Fruit fly (Drosophila melanogaster) whole organism, prepupa: ENCODE measurements around the gene CAH2.

ENCODE experiments used
- Blimp-1 ChIP-seq: fragments of 200-800 bp; sonication (Bioruptor generic); optimal IDR thresholded peaks from 3 replicates; lab custom pipeline; 2017; ENCODE audit warnings: missing biosample characterization, missing genetic modification characterization, mild to moderate bottlenecking, moderate library complexity, missing genetic modification reagents
- CG10631 ChIP-seq: fragments of 200-800 bp; sonication (Bioruptor generic); optimal IDR thresholded peaks from 2 replicates; lab custom pipeline; 2016; ENCODE audit warnings: missing biosample characterization, missing genetic modification characterization
- CG10669 ChIP-seq: fragments of 200-800 bp; sonication (Bioruptor generic); optimal IDR thresholded peaks from 3 replicates; lab custom pipeline; 2018; ENCODE audit warnings: missing biosample characterization, mild to moderate bottlenecking, missing genetic modification characterization, moderate library complexity
- CG11294 ChIP-seq: fragments of 200-800 bp; sonication (Bioruptor generic); IDR thresholded peaks from 2 replicates; pipeline ENCODE4 v1.3.6; 2022; ENCODE audit warnings: missing biosample characterization, missing genetic modification characterization
- CG11902 ChIP-seq: fragments of 200-800 bp; sonication (Bioruptor generic); optimal IDR thresholded peaks from 3 replicates; lab custom pipeline; 2016; ENCODE audit warnings: missing biosample characterization, missing genetic modification characterization
- CG15336 ChIP-seq: fragments of 200-800 bp; sonication (Bioruptor generic); IDR thresholded peaks from 2 replicates; pipeline ENCODE4 v1.3.6; 2022; ENCODE audit warnings: missing biosample characterization, missing genetic modification characterization
- CG1621 ChIP-seq: fragments of 200-800 bp; sonication (Bioruptor generic); optimal IDR thresholded peaks from 3 replicates; lab custom pipeline; 2018; ENCODE audit warnings: missing biosample characterization, mild to moderate bottlenecking, missing genetic modification characterization
- CG3032 ChIP-seq: fragments of 200-800 bp; optimal IDR thresholded peaks from 2 replicates; lab custom pipeline; 2019; ENCODE audit warnings: missing biosample characterization, mild to moderate bottlenecking, missing genetic modification characterization, moderate library complexity
- CG34406 ChIP-seq: fragments of 200-800 bp; sonication (Bioruptor generic); optimal IDR thresholded peaks from 3 replicates; lab custom pipeline; 2016; ENCODE audit warnings: missing biosample characterization, missing genetic modification characterization
- CG3919 ChIP-seq: fragments of 200-800 bp; sonication (Bioruptor generic); optimal IDR thresholded peaks from 3 replicates; lab custom pipeline; 2016; ENCODE audit warnings: missing biosample characterization, missing genetic modification characterization
- CG4318 ChIP-seq: fragments of 200-800 bp; sonication (Bioruptor generic); optimal IDR thresholded peaks from 3 replicates; lab custom pipeline; 2017; ENCODE audit warnings: missing biosample characterization, mild to moderate bottlenecking, missing genetic modification characterization
- CG6792 ChIP-seq: fragments of 200-800 bp; sonication (Bioruptor generic); optimal IDR thresholded peaks from 3 replicates; lab custom pipeline; 2016; ENCODE audit warnings: missing biosample characterization, missing genetic modification characterization
- CG6808 ChIP-seq: fragments of 200-800 bp; sonication (Bioruptor generic); optimal IDR thresholded peaks from 3 replicates; lab custom pipeline; 2017; ENCODE audit warnings: missing biosample characterization, missing genetic modification characterization, mild to moderate bottlenecking, moderate library complexity, missing genetic modification reagents
- CG6854 ChIP-seq: fragments of 200-800 bp; sonication (Bioruptor generic); optimal IDR thresholded peaks from 2 replicates; lab custom pipeline; 2017; ENCODE audit warnings: missing biosample characterization, mild to moderate bottlenecking, missing genetic modification characterization
- CG8119 ChIP-seq: fragments of 200-800 bp; sonication (Bioruptor generic); IDR thresholded peaks from 3 replicates; pipeline ENCODE4 v1.3.6; 2022; ENCODE audit warnings: missing biosample characterization, missing genetic modification characterization
- CG8632 ChIP-seq: fragments of 200-800 bp; sonication (Bioruptor generic); optimal IDR thresholded peaks from 3 replicates; lab custom pipeline; 2016; ENCODE audit warnings: missing biosample characterization, missing genetic modification characterization
- Eip75B ChIP-seq: fragments of 200-800 bp; sonication (Bioruptor generic); optimal IDR thresholded peaks from 3 replicates; lab custom pipeline; 2016; ENCODE audit warnings: missing biosample characterization, missing genetic modification characterization
- Eip78C ChIP-seq: fragments of 200-800 bp; sonication (Bioruptor generic); peaks from one replicate; lab custom pipeline; 2016; ENCODE audit warnings: missing biosample characterization, missing genetic modification characterization
- Eip93F ChIP-seq: fragments of 200-800 bp; sonication (Bioruptor generic); optimal IDR thresholded peaks from 2 replicates; lab custom pipeline; 2016; ENCODE audit warnings: missing biosample characterization, mild to moderate bottlenecking, missing genetic modification characterization
- Ets96B ChIP-seq: fragments of 200-800 bp; optimal IDR thresholded peaks from 2 replicates; lab custom pipeline; 2019; ENCODE audit warnings: missing biosample characterization, mild to moderate bottlenecking, missing genetic modification characterization, moderate library complexity
- Gug ChIP-seq: fragments of 200-800 bp; sonication (Bioruptor generic); IDR thresholded peaks from 2 replicates; pipeline ENCODE4 v1.3.6; 2022; ENCODE audit warnings: missing biosample characterization, missing genetic modification characterization
- Hr39 ChIP-seq: fragments of 200-800 bp; sonication (Bioruptor generic); optimal IDR thresholded peaks from 2 replicates; lab custom pipeline; 2016; ENCODE audit warnings: missing biosample characterization, missing genetic modification characterization
- Hr4 ChIP-seq: fragments of 200-800 bp; sonication (Bioruptor generic); optimal IDR thresholded peaks from 3 replicates; lab custom pipeline; 2016; ENCODE audit warnings: missing biosample characterization, missing genetic modification characterization
- Lpt ChIP-seq: fragments of 200-800 bp; sonication (Bioruptor generic); optimal IDR thresholded peaks from 3 replicates; lab custom pipeline; 2016; ENCODE audit warnings: missing biosample characterization, missing genetic modification characterization
- Met ChIP-seq: fragments of 200-800 bp; sonication (Bioruptor generic); optimal IDR thresholded peaks from 3 replicates; lab custom pipeline; 2016; ENCODE audit warnings: missing biosample characterization, missing genetic modification characterization
- OdsH ChIP-seq: fragments of 200-800 bp; sonication (Bioruptor generic); optimal IDR thresholded peaks from 3 replicates; lab custom pipeline; 2016; ENCODE audit warnings: missing biosample characterization, missing genetic modification characterization
- Sox15 ChIP-seq: fragments of 200-800 bp; sonication (Bioruptor generic); optimal IDR thresholded peaks from 3 replicates; lab custom pipeline; 2016; ENCODE audit warnings: missing biosample characterization, missing genetic modification characterization
- acj6 ChIP-seq: fragments of 200-800 bp; sonication (Bioruptor generic); optimal IDR thresholded peaks from 3 replicates; lab custom pipeline; 2016; ENCODE audit warnings: missing biosample characterization, missing genetic modification characterization
- cyc ChIP-seq: fragments of 200-800 bp; sonication (Bioruptor generic); optimal IDR thresholded peaks from 3 replicates; lab custom pipeline; 2016; ENCODE audit warnings: missing biosample characterization, missing genetic modification characterization
- dsx ChIP-seq: fragments of 200-800 bp; optimal IDR thresholded peaks from 3 replicates; lab custom pipeline; 2019; ENCODE audit warnings: missing biosample characterization, mild to moderate bottlenecking, missing genetic modification characterization, moderate library complexity; ENCODE audit not compliant: poor library complexity, severe bottlenecking
- eg ChIP-seq: fragments of 200-800 bp; sonication (Bioruptor generic); IDR thresholded peaks from 3 replicates; pipeline ENCODE4 v1.3.6; 2022; ENCODE audit warnings: missing biosample characterization, missing genetic modification characterization
- fd59A ChIP-seq: fragments of 200-800 bp; sonication (Bioruptor generic); optimal IDR thresholded peaks from 2 replicates; lab custom pipeline; 2017; ENCODE audit warnings: missing biosample characterization, mild to moderate bottlenecking, missing genetic modification characterization, missing genetic modification reagents
- fkh ChIP-seq: fragments of 200-800 bp; sonication (Bioruptor generic); optimal IDR thresholded peaks from 3 replicates; lab custom pipeline; 2017; ENCODE audit warnings: missing biosample characterization, mild to moderate bottlenecking, missing genetic modification characterization, moderate library complexity
- net ChIP-seq: fragments of 200-800 bp; sonication (Bioruptor generic); optimal IDR thresholded peaks from 3 replicates; lab custom pipeline; 2016; ENCODE audit warnings: missing biosample characterization, missing genetic modification characterization
- pdm3 ChIP-seq: fragments of 200-800 bp; sonication (Bioruptor generic); optimal IDR thresholded peaks from 3 replicates; lab custom pipeline; 2016; ENCODE audit warnings: missing biosample characterization, missing genetic modification characterization
- salr ChIP-seq, 2 experiments: fragments of 200-800 bp; sonication (Bioruptor generic); optimal IDR thresholded peaks; 3 replicates each; lab custom pipeline; 2016 to 2018; ENCODE audit warnings: missing biosample characterization in 2 of 2, missing genetic modification characterization in 2 of 2, mild to moderate bottlenecking in 1 of 2
- spab ChIP-seq: fragments of 200-800 bp; sonication (Bioruptor generic); optimal IDR thresholded peaks from 2 replicates; lab custom pipeline; 2017; ENCODE audit warnings: missing biosample characterization, mild to moderate bottlenecking, missing genetic modification characterization, missing genetic modification reagents
- ss ChIP-seq, 2 experiments: fragments of 200-800 bp; sonication (Bioruptor generic); optimal IDR thresholded peaks; 2 replicates in 1 of 2; 3 replicates in 1 of 2; lab custom pipeline; 2017 to 2018; ENCODE audit warnings: mild to moderate bottlenecking in 2 of 2, missing biosample characterization in 2 of 2, missing genetic modification characterization in 2 of 2, moderate library complexity in 1 of 2
- svp ChIP-seq: fragments of 200-800 bp; sonication (Bioruptor generic); peaks from one replicate; lab custom pipeline; 2016; ENCODE audit warnings: missing biosample characterization, missing genetic modification characterization

CAH2 gene

DNA sequence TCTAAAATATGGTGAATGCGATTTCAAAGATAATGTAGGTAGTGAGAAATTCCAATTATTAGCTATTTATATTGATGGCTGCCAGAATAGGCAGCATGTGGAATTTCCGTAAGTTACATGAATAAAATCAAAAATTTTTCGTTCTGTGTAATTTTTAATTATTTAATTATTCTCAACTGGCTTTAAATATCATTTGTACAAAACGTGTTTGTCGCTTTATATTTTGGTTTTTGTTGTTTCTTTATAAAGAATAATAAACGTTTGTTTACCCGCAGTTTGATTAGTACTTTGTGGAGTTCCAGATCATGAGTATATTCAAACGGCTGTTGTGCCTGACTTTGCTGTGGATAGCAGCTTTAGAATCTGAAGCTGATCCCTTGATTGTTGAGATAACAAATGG, 13.0 kb downstream of the CAH2 start, which contains the start of gene Est-P:
Est-P (plus strand) TSS at position 301 of the 400 bp plus-strand sequence.
- no peak for TF ChIP-seq CG10631 (GFP tag; lab: Kevin White, UChicago)
- no peak for TF ChIP-seq cyc (GFP tag; lab: Kevin White, UChicago)
- TF ChIP-seq CG1621 (tag; lab: Kevin White, UChicago), result no peak
- TF ChIP-seq CG8119, result no peak
- no peak for TF ChIP-seq CG8632 (GFP tag; lab: Kevin White, UChicago)
- no peak for TF ChIP-seq Met (GFP tag; lab: Kevin White, UChicago)
- TF ChIP-seq CG15336 (GFP tag; lab: Robert Waterston, UW), result no peak
- TF ChIP-seq Sox15 (GFP tag; lab: Kevin White, UChicago), result no peak
- TF ChIP-seq salr (GFP tag; optimal IDR thresholded peaks at IDR 0.05; lab: Kevin White, UChicago), result no peak
- no peak for TF ChIP-seq Ets96B (tag; lab: Kevin White, UChicago)
- TF ChIP-seq Eip75B (GFP tag; lab: Kevin White, UChicago), result no peak
- no peak for TF ChIP-seq CG4318
- no peak for TF ChIP-seq CG3032 (tag; lab: Kevin White, UChicago)
- no peak for TF ChIP-seq eg (GFP tag; lab: Robert Waterston, UW)
- no peak for TF ChIP-seq OdsH
- no peak for TF ChIP-seq svp (GFP tag; lab: Kevin White, UChicago)
- TF ChIP-seq Eip93F (GFP tag; lab: Kevin White, UChicago), result no peak
- TF ChIP-seq ss (GFP tag; optimal IDR thresholded peaks at IDR 0.05; lab: Kevin White, UChicago), result no peak
- no peak for TF ChIP-seq spab

DNA sequence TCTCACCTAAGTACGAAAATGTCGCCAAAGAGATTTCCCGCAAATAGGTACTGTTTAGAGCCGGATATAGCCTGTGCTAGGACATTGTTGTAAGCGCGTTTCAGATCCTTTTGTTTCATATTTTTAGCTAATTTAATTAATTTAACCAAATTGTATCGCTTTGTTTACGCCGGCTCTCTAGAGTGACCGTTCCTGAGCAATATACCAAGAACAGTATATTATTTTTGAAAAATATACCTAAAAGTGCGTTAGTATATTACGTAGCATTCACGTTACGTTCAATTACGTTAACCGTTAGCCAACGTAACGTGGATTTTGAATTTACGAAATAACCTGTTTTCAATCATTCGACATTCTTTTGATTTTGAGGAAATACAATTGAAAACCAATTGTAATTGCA, 16.1 kb downstream of the CAH2 start, which contains the start of gene thoc6:
thoc6 (minus strand) TSS at position 204 of the 400 bp plus-strand sequence.
- no peak for TF ChIP-seq CG8119
- no peak for TF ChIP-seq eg (GFP tag; lab: Robert Waterston, UW)
- TF ChIP-seq pdm3 (GFP tag; lab: Kevin White, UChicago), result no peak
- no peak for TF ChIP-seq CG6792 (GFP tag; lab: Kevin White, UChicago)
- TF ChIP-seq Hr4 (GFP tag; lab: Kevin White, UChicago), result no peak
- no peak for TF ChIP-seq fd59A (GFP tag; lab: Kevin White, UChicago)
- TF ChIP-seq fkh (GFP tag; lab: Kevin White, UChicago), result no peak
- no peak for TF ChIP-seq Lpt
- no peak for TF ChIP-seq Eip78C (GFP tag; lab: Kevin White, UChicago)
- no peak for TF ChIP-seq OdsH
- TF ChIP-seq CG11902 (GFP tag; lab: Kevin White, UChicago), result no peak
- TF ChIP-seq CG10669 (GFP tag; lab: Kevin White, UChicago), result no peak
- no peak for TF ChIP-seq CG1621 (tag; lab: Kevin White, UChicago)
- no peak for TF ChIP-seq Hr39 (GFP tag; lab: Kevin White, UChicago)
- no peak for TF ChIP-seq CG3919
- TF ChIP-seq CG34406 (GFP tag; lab: Kevin White, UChicago), result no peak
- TF ChIP-seq cyc (GFP tag; lab: Kevin White, UChicago), result no peak
- TF ChIP-seq Blimp-1 (GFP tag; lab: Kevin White, UChicago), result no peak

DNA sequence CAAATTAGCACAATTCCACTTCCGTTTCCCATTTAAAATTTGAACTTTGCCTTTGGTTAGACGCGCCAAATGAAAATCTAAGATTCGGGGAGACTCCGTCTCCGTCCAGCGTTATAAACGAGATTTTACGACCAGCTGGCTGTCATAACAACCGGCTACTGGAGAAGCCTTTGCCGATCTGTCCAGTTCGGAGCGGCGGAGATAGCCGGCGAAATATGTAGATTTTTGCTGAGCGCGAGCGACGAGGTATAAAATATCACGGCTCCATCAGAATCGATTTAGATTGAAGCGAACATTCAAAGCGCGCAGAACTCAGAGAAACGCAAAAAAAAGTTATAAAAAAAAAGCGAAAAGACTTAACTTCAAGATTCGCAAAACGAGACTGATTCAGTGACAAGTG, 20.1 kb downstream of the CAH2 start, which contains the start of gene CG11529:
CG11529 (plus strand) TSS at position 301 of the 400 bp plus-strand sequence.
- no peak for TF ChIP-seq CG11294 (GFP tag; lab: Robert Waterston, UW)
- no peak for TF ChIP-seq pdm3 (GFP tag; lab: Kevin White, UChicago)
- TF ChIP-seq CG4318, result no peak
- no peak for TF ChIP-seq CG8119
- TF ChIP-seq CG6808 (GFP tag; lab: Kevin White, UChicago), result no peak
- no peak for TF ChIP-seq OdsH
- no peak for TF ChIP-seq acj6 (GFP tag; lab: Kevin White, UChicago)
- TF ChIP-seq eg (GFP tag; lab: Robert Waterston, UW), result no peak

dm6 chr3L:12202980-12203379, 25.6 kb downstream of the CAH2 start:
- TF ChIP-seq Blimp-1 (GFP tag; lab: Kevin White, UChicago) (no peak), Gug (no peak), CG3032 (tag; lab: Kevin White, UChicago) (no peak), Eip93F (GFP tag; lab: Kevin White, UChicago) (no peak), Met (GFP tag; lab: Kevin White, UChicago) (no peak), svp (GFP tag; lab: Kevin White, UChicago) (no peak), CG10669 (GFP tag; lab: Kevin White, UChicago) (no peak), Eip75B (GFP tag; lab: Kevin White, UChicago) (no peak), Lpt (no peak), net (GFP tag; lab: Kevin White, UChicago) (no peak), CG6854 (GFP tag; lab: Kevin White, UChicago) (no peak), CG11902 (GFP tag; lab: Kevin White, UChicago) (no peak), fd59A (GFP tag; lab: Kevin White, UChicago) (no peak), dsx (GFP tag; lab: Kevin White, UChicago) (no peak)
- TF ChIP-seq, all 60 proteins: peak for 0
